Fruit fly (Drosophila melanogaster): ENCODE data around the gene CCAP.
A peak's percentile ranks its signal among the peaks of the same experiment; 100 is the strongest.

The CCAP gene

dm6 chr3R:22720808-22721306 lies 19.0 kb upstream of the CCAP start, which contains the start of gene wge:
wge (minus strand) TSS chr3R:22721150.
- TF ChIP-seq HLH106 (tag; optimal IDR thresholded peaks at IDR 0.05) (peak; percentile 12), Dfd (GFP tag; optimal IDR thresholded peaks at IDR 0.05) (no peak), fru (GFP tag; optimal IDR thresholded peaks at IDR 0.05) (no peak), GATAd (GFP tag; optimal IDR thresholded peaks at IDR 0.05) (no peak), usp (GFP tag; optimal IDR thresholded peaks at IDR 0.05) (no peak), Hr78 (GFP tag; optimal IDR thresholded peaks at IDR 0.05) (no peak), Sp1 (GFP tag; optimal IDR thresholded peaks at IDR 0.05) (peak; percentile 59), brk (GFP tag; optimal IDR thresholded peaks at IDR 0.05) (no peak), Rel (GFP tag; optimal IDR thresholded peaks at IDR 0.05) (no peak), Rel (tag; optimal IDR thresholded peaks at IDR 0.05) (peak; percentile 33), jim (GFP tag; optimal IDR thresholded peaks at IDR 0.05) (peak; percentile 80), psq (GFP tag; optimal IDR thresholded peaks at IDR 0.05) (no peak), Abd-B (GFP tag; optimal IDR thresholded peaks at IDR 0.05) (no peak)

dm6 chr3R:22719607-22719949 lies 17.7 kb upstream of the CCAP start:
- TF ChIP-seq Rel (GFP tag; optimal IDR thresholded peaks at IDR 0.05) (no peak), Rel (tag; optimal IDR thresholded peaks at IDR 0.05) (no peak), fru (GFP tag; optimal IDR thresholded peaks at IDR 0.05) (peak; percentile 6)

dm6 chr3R:22718937-22719606 lies 17.2 kb upstream of the CCAP start:
- no peak for TF ChIP-seq Sp1 (GFP tag; optimal IDR thresholded peaks at IDR 0.05)
- TF ChIP-seq lola (GFP tag; optimal IDR thresholded peaks at IDR 0.05), result no peak
- no peak for TF ChIP-seq rgr (GFP tag; optimal IDR thresholded peaks at IDR 0.05)
- TF ChIP-seq pan (optimal IDR thresholded peaks at IDR 0.05), result no peak
- no peak for TF ChIP-seq foxo (GFP tag; optimal IDR thresholded peaks at IDR 0.05)
- no peak for TF ChIP-seq sv (GFP tag; optimal IDR thresholded peaks at IDR 0.05)
- TF ChIP-seq woc (GFP tag; optimal IDR thresholded peaks at IDR 0.05), result no peak
- no peak for TF ChIP-seq CG32264 (GFP tag; optimal IDR thresholded peaks at IDR 0.05)
- no peak for TF ChIP-seq CG9705 (GFP tag; optimal IDR thresholded peaks at IDR 0.05)
- TF ChIP-seq Myc (optimal IDR thresholded peaks at IDR 0.05), result no peak
- no peak for TF ChIP-seq OdsH (GFP tag; optimal IDR thresholded peaks at IDR 0.05)
- TF ChIP-seq brk (GFP tag; optimal IDR thresholded peaks at IDR 0.05), result no peak
- TF ChIP-seq br (GFP tag; optimal IDR thresholded peaks at IDR 0.05), result no peak
- TF ChIP-seq psq (GFP tag; optimal IDR thresholded peaks at IDR 0.05), result no peak
- no peak for TF ChIP-seq Mio (GFP tag; optimal IDR thresholded peaks at IDR 0.05)
- TF ChIP-seq Rel (GFP tag; optimal IDR thresholded peaks at IDR 0.05), result no peak
- TF ChIP-seq Rel (tag; optimal IDR thresholded peaks at IDR 0.05), result no peak
- TF ChIP-seq Hnf4 (GFP tag; optimal IDR thresholded peaks at IDR 0.05), result no peak

- no peak for TF ChIP-seq dl (GFP tag; optimal IDR thresholded peaks at IDR 0.05; ENCODE audit: insufficient read depth in 1 of 2, partially characterized antibody in 2 of 2)
- no peak for TF ChIP-seq brk (GFP tag; optimal IDR thresholded peaks at IDR 0.05)
- TF ChIP-seq dmrt93B (GFP tag; optimal IDR thresholded peaks at IDR 0.05), result no peak
- TF ChIP-seq dsf (GFP tag; optimal IDR thresholded peaks at IDR 0.05; ENCODE audit: borderline replicate concordance), result no peak
- TF ChIP-seq Sp1 (GFP tag; optimal IDR thresholded peaks at IDR 0.05), result no peak
- TF ChIP-seq Hr78 (GFP tag; optimal IDR thresholded peaks at IDR 0.05), result no peak
- TF ChIP-seq woc (GFP tag; optimal IDR thresholded peaks at IDR 0.05), result no peak
- no peak for TF ChIP-seq ey (GFP tag; optimal IDR thresholded peaks at IDR 0.05)
- TF ChIP-seq Vsx2 (GFP tag; optimal IDR thresholded peaks at IDR 0.05; ENCODE audit: partially characterized antibody), result no peak
- TF ChIP-seq Mio (GFP tag; optimal IDR thresholded peaks at IDR 0.05), result no peak
- TF ChIP-seq psq (GFP tag; optimal IDR thresholded peaks at IDR 0.05), result no peak
- no peak for TF ChIP-seq br (GFP tag; optimal IDR thresholded peaks at IDR 0.05)
- no peak for TF ChIP-seq OdsH (GFP tag; optimal IDR thresholded peaks at IDR 0.05)
- no peak for TF ChIP-seq Myc (optimal IDR thresholded peaks at IDR 0.05)
- TF ChIP-seq lola (GFP tag; optimal IDR thresholded peaks at IDR 0.05), result no peak
- no peak for TF ChIP-seq Hnf4 (GFP tag; optimal IDR thresholded peaks at IDR 0.05)
- TF ChIP-seq rgr (GFP tag; optimal IDR thresholded peaks at IDR 0.05), result no peak
- TF ChIP-seq N (GFP tag; optimal IDR thresholded peaks at IDR 0.05), result no peak
Observed at dm6 chr3R:22718401-22718800, 16.5 kb upstream of the CCAP start.

- no peak for TF ChIP-seq Dif (GFP tag; optimal IDR thresholded peaks at IDR 0.05; ENCODE audit: partially characterized antibody)
- no peak for TF ChIP-seq jim (GFP tag; optimal IDR thresholded peaks at IDR 0.05)
Observed at dm6 chr3R:22717863-22718262, 16.0 kb upstream of the CCAP start.
